Worm (Caenorhabditis elegans) whole organism, mixed stage, embryonic: ENCODE data around the gene C08E3.14.

Source experiments
- blmp-1 ChIP-seq: fragments of 150-350 bp; optimal IDR thresholded peaks from 2 replicates; lab custom pipeline; 2014; ENCODE audit warnings: missing biosample characterization, missing genetic modification characterization
- drap-1 ChIP-seq: fragments of 200-800 bp; sonication (Bioruptor generic); optimal IDR thresholded peaks from 3 replicates; lab custom pipeline; 2018; ENCODE audit warnings: mild to moderate bottlenecking, missing genetic modification characterization, missing compliant biosample characterization
- ham-2 ChIP-seq: fragments of 200-800 bp; sonication (Bioruptor generic); optimal IDR thresholded peaks from 2 replicates; lab custom pipeline; 2018; ENCODE audit warnings: mild to moderate bottlenecking, missing genetic modification characterization, missing compliant biosample characterization
- lin-13 ChIP-seq: fragments of 150-350 bp; optimal IDR thresholded peaks from 2 replicates; lab custom pipeline; 2014; ENCODE audit warnings: missing biosample characterization, missing genetic modification characterization
- lin-32 ChIP-seq: fragments of 200-800 bp; sonication (Bioruptor generic); optimal IDR thresholded peaks from 2 replicates; lab custom pipeline; 2018; ENCODE audit warnings: mild to moderate bottlenecking, missing genetic modification characterization, missing compliant biosample characterization
- lsy-2 ChIP-seq: fragments of 150-350 bp; optimal IDR thresholded peaks from 2 replicates; lab custom pipeline; 2014; ENCODE audit warnings: missing biosample characterization, missing genetic modification characterization
- nhr-2 ChIP-seq: fragments of 150-350 bp; optimal IDR thresholded peaks from 2 replicates; lab custom pipeline; 2014; ENCODE audit warnings: missing biosample characterization, missing genetic modification characterization
- nhr-28 ChIP-seq: fragments of 150-350 bp; optimal IDR thresholded peaks from 2 replicates; lab custom pipeline; 2014; ENCODE audit warnings: missing biosample characterization, missing genetic modification characterization
- snpc-4 ChIP-seq: fragments of 150-350 bp; optimal IDR thresholded peaks from 2 replicates; lab custom pipeline; 2014; ENCODE audit warnings: missing biosample characterization, missing genetic modification characterization
- unc-120 ChIP-seq: sonication (generic microtip); optimal IDR thresholded peaks from 2 replicates; lab custom pipeline; 2017; ENCODE audit warnings: missing genetic modification characterization, missing compliant biosample characterization; ENCODE audit not compliant: poor library complexity, severe bottlenecking
- unc-62 ChIP-seq: fragments of 150-350 bp; optimal IDR thresholded peaks from 2 replicates; lab custom pipeline; 2014; ENCODE audit warnings: missing biosample characterization, missing genetic modification reagents, missing genetic modification characterization
- ztf-11 ChIP-seq: fragments of 150-350 bp; optimal IDR thresholded peaks from 2 replicates; lab custom pipeline; 2014; ENCODE audit warnings: missing biosample characterization, missing genetic modification characterization

- no peak for TF ChIP-seq nhr-28 (tag; lab: Kevin White, UChicago)
- TF ChIP-seq unc-120 (tag; lab: Kevin White, UChicago) = no peak
- TF ChIP-seq ztf-11 = no peak
- TF ChIP-seq lsy-2 = no peak
- no peak for TF ChIP-seq nhr-2 (tag; lab: Kevin White, UChicago)
- TF ChIP-seq ham-2 (GFP tag; lab: Kevin White, UChicago) = no peak
- TF ChIP-seq drap-1 (GFP tag; lab: Kevin White, UChicago) = no peak
- no peak for TF ChIP-seq blmp-1 (tag; lab: Kevin White, UChicago)
- TF ChIP-seq unc-62 (GFP tag; lab: Kevin White, UChicago) = no peak
- TF ChIP-seq lin-13 (tag; lab: Kevin White, UChicago) = no peak
- no peak for TF ChIP-seq lin-32 (GFP tag; lab: Kevin White, UChicago)
- TF ChIP-seq snpc-4 (tag; lab: Kevin White, UChicago) = no peak
Observed at ce11 chrII:1607575-1607974, 18.2 kb upstream of the C08E3.14 start.
